Worm (Caenorhabditis elegans): Measurements from ENCODE around the gene srw-140.

DNA sequence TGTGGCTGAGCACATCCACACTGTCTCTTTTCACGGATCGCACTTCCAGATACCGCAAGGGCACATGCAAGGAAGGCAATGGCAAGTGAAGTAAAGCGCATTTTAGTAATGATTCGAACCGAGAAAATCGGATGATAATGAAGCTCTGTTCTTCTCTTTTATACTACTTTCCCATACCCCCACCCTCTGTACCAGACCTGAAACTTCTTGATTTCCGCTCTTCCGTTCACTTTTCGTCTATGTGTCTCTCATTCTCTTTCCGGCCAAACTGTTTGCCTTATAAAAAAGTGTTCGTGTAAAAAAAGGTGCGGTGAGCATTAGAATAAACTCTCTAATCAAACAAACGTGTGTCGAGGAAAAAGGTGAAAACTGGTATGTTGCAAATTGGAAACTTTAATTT is 3.7 kb upstream of the srw-140 start, which contains the start of gene abu-6:
- TF ChIP-seq him-1 (tag; optimal IDR thresholded peaks at IDR 0.05), result no peak
- TF ChIP-seq W03F9.2 (tag; optimal IDR thresholded peaks at IDR 0.05), result no peak
- TF ChIP-seq dao-5 (tag; optimal IDR thresholded peaks at IDR 0.05), result no peak
